Worm (Caenorhabditis elegans): ENCODE results near the gene M05D6.8.

DNA sequence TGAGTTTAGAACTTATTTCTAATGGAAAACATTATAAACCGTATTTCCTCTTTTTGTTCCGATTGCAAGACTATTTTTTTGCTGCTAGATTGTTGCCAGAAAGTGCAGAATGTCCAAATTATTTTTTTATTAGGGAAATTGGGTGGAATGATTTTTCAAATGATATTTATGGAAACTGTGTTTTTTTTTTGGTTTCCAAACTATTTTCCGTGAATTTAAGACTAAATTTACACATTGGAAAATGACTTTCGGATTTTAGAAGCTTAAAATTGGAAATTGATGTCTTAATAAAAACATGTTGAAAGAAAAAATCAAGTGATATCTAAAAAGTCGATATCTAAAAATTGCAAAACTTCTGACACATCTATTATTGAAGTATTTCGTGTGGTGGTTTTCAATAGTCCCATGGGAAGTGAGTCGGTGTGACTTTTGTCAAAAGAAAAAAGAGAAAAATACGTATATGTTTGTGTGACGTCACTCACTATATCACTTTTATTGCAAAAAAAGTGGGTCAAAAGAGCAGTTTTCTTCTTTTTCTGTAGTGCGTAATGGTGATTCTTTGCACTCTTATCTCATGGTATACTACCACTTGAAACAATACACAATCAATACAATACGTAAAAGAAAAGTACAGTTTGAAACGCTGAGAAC is 33.2 kb upstream of the M05D6.8 start:
- TF ChIP-seq F16B12.6 (tag; optimal IDR thresholded peaks at IDR 0.05) (no peak), fkh-10 (GFP tag; optimal IDR thresholded peaks at IDR 0.05) (no peak), lin-13 (GFP tag; optimal IDR thresholded peaks at IDR 0.05) (no peak), nhr-237 (tag; optimal IDR thresholded peaks at IDR 0.05) (no peak), fos-1 (tag; optimal IDR thresholded peaks at IDR 0.05) (no peak), C16A3.4 (tag; optimal IDR thresholded peaks at IDR 0.05) (no peak), skn-1 (tag; optimal IDR thresholded peaks at IDR 0.05) (no peak), hpl-2 (GFP tag; optimal IDR thresholded peaks at IDR 0.05) (no peak), nhr-12 (tag; optimal IDR thresholded peaks at IDR 0.05) (no peak), dpl-1 (GFP tag; optimal IDR thresholded peaks at IDR 0.05) (no peak), isw-1 (GFP tag; IDR thresholded peaks at IDR 0.05) (no peak)
